Fruit fly (Drosophila melanogaster): ENCODE results near the gene TwdlG.

TwdlG gene

dm6 chr3R:4220780-4221179 is 30.4 kb downstream of the TwdlG start (continued):
- TF ChIP-seq CG17361 (GFP tag; IDR thresholded peaks at IDR 0.05) (peak; percentile 47; the same call in 1 of the 3 replicates), inv (GFP tag; IDR thresholded peaks at IDR 0.05; ENCODE audit: partially characterized antibody) (peak; percentile 97), CG8290 (GFP tag; optimal IDR thresholded peaks at IDR 0.05) (peak; percentile 32), CG8290 (tag; optimal IDR thresholded peaks at IDR 0.05) (peak in 1 of 2 experiments; percentile 80), CG18476 (GFP tag; optimal IDR thresholded peaks at IDR 0.05) (no peak), pfk (GFP tag; optimal IDR thresholded peaks at IDR 0.05) (no peak), CG17328 (GFP tag; IDR thresholded peaks at IDR 0.05) (peak; percentile 65), Ptx1 (GFP tag; IDR thresholded peaks at IDR 0.05) (peak; percentile 45), CG2129 (GFP tag; IDR thresholded peaks at IDR 0.05; ENCODE audit: partially characterized antibody) (peak; percentile 92), CG32772 (GFP tag; IDR thresholded peaks at IDR 0.05) (no peak), hbn (GFP tag; IDR thresholded peaks at IDR 0.05; ENCODE audit: partially characterized antibody) (peak; percentile 95), mld (GFP tag; IDR thresholded peaks at IDR 0.05; ENCODE audit: partially characterized antibody) (peak; percentile 98), jigr1 (GFP tag; IDR thresholded peaks at IDR 0.05) (no peak), ac (GFP tag; optimal IDR thresholded peaks at IDR 0.05) (no peak), phol (tag; optimal IDR thresholded peaks at IDR 0.05) (peak; percentile 41), CG1603 (tag; optimal IDR thresholded peaks at IDR 0.05) (peak; percentile 78), Ravus (GFP tag; IDR thresholded peaks at IDR 0.05) (no peak), Dll (GFP tag; IDR thresholded peaks at IDR 0.05; ENCODE audit: partially characterized antibody) (peak; percentile 95), Side (GFP tag; optimal IDR thresholded peaks at IDR 0.05) (no peak), CG6272 (GFP tag; IDR thresholded peaks at IDR 0.05) (no peak; the same call in 1 of the 2 replicates), ara (GFP tag; IDR thresholded peaks at IDR 0.05) (no peak), CG42726 (GFP tag; IDR thresholded peaks at IDR 0.05; ENCODE audit: partially characterized antibody) (peak; percentile 98), CG17186 (GFP tag; optimal IDR thresholded peaks at IDR 0.05) (peak; percentile 94), CG11723 (GFP tag; optimal IDR thresholded peaks at IDR 0.05) (no peak), CG14965 (GFP tag; optimal IDR thresholded peaks at IDR 0.05; ENCODE audit: borderline replicate concordance) (no peak), da (GFP tag; optimal IDR thresholded peaks at IDR 0.05) (no peak), CTCF (GFP tag; optimal IDR thresholded peaks at IDR 0.05) (peak; percentile 68), stwl (tag; optimal IDR thresholded peaks at IDR 0.05) (peak; percentile 58), CG3995 (GFP tag; optimal IDR thresholded peaks at IDR 0.05) (peak; percentile 52), her (GFP tag; optimal IDR thresholded peaks at IDR 0.05) (peak; percentile 71), CG8359 (GFP tag; optimal IDR thresholded peaks at IDR 0.05; ENCODE audit: borderline replicate concordance) (no peak), sd (tag; optimal IDR thresholded peaks at IDR 0.05) (no peak), chm (GFP tag; IDR thresholded peaks at IDR 0.05) (peak; percentile 54; the same call in 1 of the 2 replicates), CG12236 (GFP tag; optimal IDR thresholded peaks at IDR 0.05) (no peak), crol (GFP tag; IDR thresholded peaks at IDR 0.05) (no peak), CG15696 (tag; optimal IDR thresholded peaks at IDR 0.05) (peak; percentile 7), PHDP (tag; optimal IDR thresholded peaks at IDR 0.05) (peak; percentile 19), Doc3 (GFP tag; IDR thresholded peaks at IDR 0.05; ENCODE audit: partially characterized antibody) (peak; percentile 96), onecut (GFP tag; IDR thresholded peaks at IDR 0.05) (no peak; the same call in 1 of the 2 replicates), CG17912 (GFP tag; optimal IDR thresholded peaks at IDR 0.05) (no peak), CG18764 (GFP tag; optimal IDR thresholded peaks at IDR 0.05) (no peak), CG11085 (GFP tag; IDR thresholded peaks at IDR 0.05) (no peak), CG1832 (GFP tag; optimal IDR thresholded peaks at IDR 0.05) (no peak), Xrp1 (GFP tag; IDR thresholded peaks at IDR 0.05) (peak; percentile 7; the same call in 1 of the 2 replicates), gsb (GFP tag; IDR thresholded peaks at IDR 0.05) (no peak), h (optimal IDR thresholded peaks at IDR 0.05) (no peak), slou (GFP tag; optimal IDR thresholded peaks at IDR 0.05) (no peak), CG31224 (GFP tag; IDR thresholded peaks at IDR 0.05) (no peak), Chrac-16 (GFP tag; optimal IDR thresholded peaks at IDR 0.05) (no peak), chif (GFP tag; optimal IDR thresholded peaks at IDR 0.05) (peak; percentile 7 to 17), klu (GFP tag; IDR thresholded peaks at IDR 0.05) (no peak), CG2712 (tag; optimal IDR thresholded peaks at IDR 0.05) (peak; percentile 60)

All from whole organism, embryonic.